Fruit fly (Drosophila melanogaster) whole organism, embryonic: ENCODE results near the gene HP1b.
A peak's percentile ranks its signal among the peaks of the same experiment; 100 is the strongest.

Source experiments
- Adf1 ChIP-seq: fragments of 200-800 bp; sonication (Bioruptor generic); IDR thresholded peaks from 2 replicates; pipeline ENCODE4 v1.3.6; 2022; ENCODE audit warnings: missing biosample characterization, missing genetic modification characterization
- C15 ChIP-seq: fragments of 200-800 bp; sonication (Bioruptor generic); IDR thresholded peaks from 3 replicates; pipeline ENCODE4 v1.3.6; 2022; ENCODE audit warnings: missing biosample characterization, missing genetic modification characterization
- CG10147 ChIP-seq: fragments of 200-800 bp; sonication (Bioruptor generic); optimal IDR thresholded peaks from 2 replicates; lab custom pipeline; 2019; ENCODE audit warnings: missing biosample characterization, mild to moderate bottlenecking, missing genetic modification characterization, moderate library complexity
- CG10267 ChIP-seq: fragments of 200-800 bp; sonication (Bioruptor generic); optimal IDR thresholded peaks from 2 replicates; lab custom pipeline; 2018; ENCODE audit warnings: missing biosample characterization, mild to moderate bottlenecking, missing genetic modification characterization, moderate library complexity
- CG10274 ChIP-seq: fragments of 200-800 bp; sonication (Bioruptor generic); optimal IDR thresholded peaks from 3 replicates; lab custom pipeline; 2017; ENCODE audit warnings: missing biosample characterization, mild to moderate bottlenecking, missing genetic modification characterization
- CG11247 ChIP-seq: fragments of 200-800 bp; sonication (Bioruptor generic); IDR thresholded peaks from 2 replicates; pipeline ENCODE4 v1.3.6; 2022; ENCODE audit warnings: missing biosample characterization, missing genetic modification characterization
- CG12391 ChIP-seq: fragments of 200-800 bp; sonication (Bioruptor generic); optimal IDR thresholded peaks from 3 replicates; lab custom pipeline; 2018; ENCODE audit warnings: missing biosample characterization, mild to moderate bottlenecking, missing genetic modification characterization, moderate library complexity
- CG15269 ChIP-seq: fragments of 200-800 bp; sonication (Bioruptor generic); optimal IDR thresholded peaks from 2 replicates; lab custom pipeline; 2018; ENCODE audit warnings: missing biosample characterization, mild to moderate bottlenecking, missing genetic modification characterization, moderate library complexity
- CG1602 ChIP-seq: fragments of 200-800 bp; sonication (Bioruptor generic); optimal IDR thresholded peaks from 3 replicates; lab custom pipeline; 2016; ENCODE audit warnings: missing biosample characterization, missing genetic modification characterization
- CG17829 ChIP-seq: fragments of 200-800 bp; optimal IDR thresholded peaks from 2 replicates; lab custom pipeline; 2019; ENCODE audit warnings: missing biosample characterization, mild to moderate bottlenecking, missing genetic modification characterization, moderate library complexity
- CG2889 ChIP-seq: fragments of 200-800 bp; sonication (Bioruptor generic); IDR thresholded peaks from 3 replicates; pipeline ENCODE4 v1.3.6; 2022; ENCODE audit warnings: missing biosample characterization, missing genetic modification characterization
- CG30431 ChIP-seq: fragments of 200-800 bp; sonication (Bioruptor generic); optimal IDR thresholded peaks from 2 replicates; lab custom pipeline; 2017; ENCODE audit warnings: missing biosample characterization, missing genetic modification characterization
- CG4617 ChIP-seq: fragments of 200-800 bp; sonication (Bioruptor generic); optimal IDR thresholded peaks from 3 replicates; lab custom pipeline; 2016; ENCODE audit warnings: missing biosample characterization, missing genetic modification characterization, borderline replicate concordance
- CG7745 ChIP-seq: fragments of 200-800 bp; sonication (Bioruptor generic); optimal IDR thresholded peaks from 2 replicates; lab custom pipeline; 2018; ENCODE audit warnings: missing biosample characterization, mild to moderate bottlenecking, missing genetic modification characterization, moderate library complexity
- CG8281 ChIP-seq: fragments of 200-800 bp; sonication (Bioruptor generic); optimal IDR thresholded peaks from 2 replicates; lab custom pipeline; 2018; ENCODE audit warnings: missing biosample characterization, mild to moderate bottlenecking, missing genetic modification characterization, moderate library complexity
- CG8944 ChIP-seq: fragments of 200-800 bp; sonication (Bioruptor generic); optimal IDR thresholded peaks from 3 replicates; lab custom pipeline; 2016; ENCODE audit warnings: missing biosample characterization, missing genetic modification characterization
- CG9437 ChIP-seq: fragments of 200-800 bp; sonication (Bioruptor generic); optimal IDR thresholded peaks from 2 replicates; lab custom pipeline; 2018; ENCODE audit warnings: missing biosample characterization, mild to moderate bottlenecking, missing genetic modification characterization
- Dip2 ChIP-seq: fragments of 200-800 bp; sonication (Bioruptor generic); IDR thresholded peaks from 2 replicates; pipeline ENCODE4 v1.3.6; 2022; ENCODE audit warnings: missing biosample characterization, missing genetic modification characterization
- Ets97D ChIP-seq: fragments of 200-800 bp; sonication (Bioruptor generic); optimal IDR thresholded peaks from 3 replicates; lab custom pipeline; 2016; ENCODE audit warnings: missing biosample characterization, missing genetic modification characterization
- GATAe ChIP-seq: fragments of 200-800 bp; sonication (Bioruptor generic); conservative IDR thresholded peaks from 2 replicates; pipeline ENCODE4 v1.3.6; 2022; ENCODE audit warnings: missing biosample characterization, missing genetic modification characterization
- H2.0 ChIP-seq: fragments of 200-800 bp; sonication (Bioruptor generic); IDR thresholded peaks from 2 replicates; pipeline ENCODE4 v1.3.6; 2022; ENCODE audit warnings: missing biosample characterization, missing genetic modification characterization
- HmgD ChIP-seq: fragments of 200-800 bp; sonication (Bioruptor generic); optimal IDR thresholded peaks from 3 replicates; lab custom pipeline; 2016; ENCODE audit warnings: missing biosample characterization, missing genetic modification characterization
- Hr51 ChIP-seq, 2 experiments: fragments of 200-800 bp; sonication (Bioruptor generic); optimal IDR thresholded peaks; 2 replicates in 1 of 2; 3 replicates in 1 of 2; lab custom pipeline; 2016 to 2018; ENCODE audit warnings: missing biosample characterization in 2 of 2, missing genetic modification characterization in 2 of 2, mild to moderate bottlenecking in 1 of 2, moderate library complexity in 1 of 2
- NK7.1 ChIP-seq: fragments of 200-800 bp; sonication (Bioruptor generic); optimal IDR thresholded peaks from 3 replicates; lab custom pipeline; 2016; ENCODE audit warnings: missing biosample characterization, missing genetic modification characterization
- Neu2 ChIP-seq: fragments of 200-800 bp; sonication (Bioruptor generic); optimal IDR thresholded peaks from 3 replicates; lab custom pipeline; 2016; ENCODE audit warnings: missing biosample characterization, missing genetic modification characterization, borderline replicate concordance
- Nf-YA ChIP-seq: fragments of 200-800 bp; sonication (Bioruptor generic); IDR thresholded peaks from 2 replicates; pipeline ENCODE4 v1.3.6; 2022; ENCODE audit warnings: missing biosample characterization, missing genetic modification characterization
- Pdp1 ChIP-seq, 2 experiments: fragments of 200-800 bp; sonication (Bioruptor generic); optimal IDR thresholded peaks; 3 replicates each; lab custom pipeline; 2016; ENCODE audit warnings: missing biosample characterization in 2 of 2, missing genetic modification characterization in 2 of 2, mild to moderate bottlenecking in 1 of 2, moderate library complexity in 1 of 2
- Rx ChIP-seq: fragments of 200-800 bp; sonication (Bioruptor generic); IDR thresholded peaks from 2 replicates; pipeline ENCODE4 v1.3.6; 2022; ENCODE audit warnings: missing biosample characterization, missing genetic modification characterization
- Scr ChIP-seq: fragments of 200-800 bp; sonication (Bioruptor generic); IDR thresholded peaks from 2 replicates; pipeline ENCODE4 v1.3.6; 2022; ENCODE audit warnings: missing biosample characterization, missing genetic modification characterization; ENCODE audit not compliant: partially characterized antibody
- Side ChIP-seq: fragments of 200-800 bp; sonication (Bioruptor generic); optimal IDR thresholded peaks from 2 replicates; lab custom pipeline; 2016; ENCODE audit warnings: missing biosample characterization, missing genetic modification characterization
- caup ChIP-seq: fragments of 200-800 bp; sonication (Bioruptor generic); optimal IDR thresholded peaks from 3 replicates; lab custom pipeline; 2017; ENCODE audit warnings: missing biosample characterization, mild to moderate bottlenecking, missing genetic modification characterization, moderate library complexity; ENCODE audit not compliant: severe bottlenecking
- corto ChIP-seq: fragments of 200-800 bp; sonication (Bioruptor generic); optimal IDR thresholded peaks from 2 replicates; lab custom pipeline; 2016; ENCODE audit warnings: missing biosample characterization, mild to moderate bottlenecking, missing genetic modification characterization, moderate library complexity
- disco-r ChIP-seq: fragments of 200-800 bp; sonication (Bioruptor generic); optimal IDR thresholded peaks from 2 replicates; lab custom pipeline; 2016; ENCODE audit warnings: missing biosample characterization, missing genetic modification characterization
- hth ChIP-seq: fragments of >200 bp; optimal IDR thresholded peaks from 2 replicates; lab custom pipeline; 2017; ENCODE audit warnings: inconsistent platforms
- ind ChIP-seq: fragments of 200-800 bp; sonication (Bioruptor generic); optimal IDR thresholded peaks from 3 replicates; lab custom pipeline; 2016; ENCODE audit warnings: missing biosample characterization, missing genetic modification characterization
- insv ChIP-seq, 2 experiments: fragments of 200-800 bp; sonication (Bioruptor generic); optimal IDR thresholded peaks; 3 replicates each; lab custom pipeline; 2016 to 2018; ENCODE audit warnings: missing biosample characterization in 2 of 2, missing genetic modification characterization in 2 of 2
- inv ChIP-seq: fragments of 200-800 bp; sonication (Bioruptor generic); IDR thresholded peaks from 2 replicates; pipeline ENCODE4 v1.3.6; 2022; ENCODE audit warnings: missing biosample characterization, missing genetic modification characterization; ENCODE audit not compliant: partially characterized antibody
- jumu ChIP-seq: fragments of 200-800 bp; sonication (Bioruptor generic); optimal IDR thresholded peaks from 3 replicates; lab custom pipeline; 2016; ENCODE audit warnings: missing biosample characterization, missing genetic modification characterization
- lab ChIP-seq: fragments of 200-800 bp; sonication (Bioruptor generic); optimal IDR thresholded peaks from 3 replicates; lab custom pipeline; 2017; ENCODE audit warnings: missing biosample characterization, missing genetic modification characterization, mild to moderate bottlenecking, moderate library complexity, missing genetic modification reagents
- lbe ChIP-seq: fragments of 200-800 bp; sonication (Bioruptor generic); optimal IDR thresholded peaks from 2 replicates; lab custom pipeline; 2016; ENCODE audit warnings: missing biosample characterization, mild to moderate bottlenecking, missing genetic modification characterization
- mld ChIP-seq: fragments of 200-800 bp; sonication (Bioruptor generic); IDR thresholded peaks from 3 replicates; pipeline ENCODE4 v1.3.6; 2022; ENCODE audit warnings: missing biosample characterization, missing genetic modification characterization; ENCODE audit not compliant: partially characterized antibody
- nau ChIP-seq: fragments of 200-800 bp; sonication (Bioruptor generic); optimal IDR thresholded peaks from 3 replicates; lab custom pipeline; 2017; ENCODE audit warnings: missing biosample characterization, mild to moderate bottlenecking, missing genetic modification characterization, missing genetic modification reagents
- p53 ChIP-seq: fragments of 200-800 bp; sonication (Bioruptor generic); optimal IDR thresholded peaks from 2 replicates; lab custom pipeline; 2016; ENCODE audit warnings: missing biosample characterization, missing genetic modification characterization
- peb ChIP-seq: fragments of 200-800 bp; sonication (Bioruptor generic); IDR thresholded peaks from 2 replicates; pipeline ENCODE4 v1.3.6; 2022; ENCODE audit warnings: missing biosample characterization, missing genetic modification characterization
- prd ChIP-seq, 3 experiments: fragments of >200 bp in 2 of 3; fragments of 200-800 bp in 1 of 3; sonication (Bioruptor generic) in 1 of 3; optimal IDR thresholded peaks in 2 of 3; IDR thresholded peaks in 1 of 3; 2 replicates in 2 of 3; 3 replicates in 1 of 3; pipeline versions ENCODE4 v1.3.6 to Lab custom; 2017 to 2022; ENCODE audit warnings: missing biosample characterization in 1 of 3, missing genetic modification characterization in 1 of 3
- salm ChIP-seq: fragments of 200-800 bp; sonication (Bioruptor generic); optimal IDR thresholded peaks from 2 replicates; lab custom pipeline; 2018; ENCODE audit warnings: missing biosample characterization, mild to moderate bottlenecking, missing genetic modification characterization
- tna ChIP-seq: fragments of 200-800 bp; sonication (Bioruptor generic); IDR thresholded peaks from 2 replicates; pipeline ENCODE4 v1.3.6; 2022; ENCODE audit warnings: missing biosample characterization, missing genetic modification characterization; ENCODE audit not compliant: partially characterized antibody
- wek ChIP-seq: fragments of 200-800 bp; sonication (Bioruptor generic); optimal IDR thresholded peaks from 3 replicates; lab custom pipeline; 2018; ENCODE audit warnings: missing biosample characterization, mild to moderate bottlenecking, missing genetic modification characterization, moderate library complexity

The HP1b gene

dm6 chrX:9047725-9048384 is 33.0 kb upstream of the HP1b start (continued):
- TF ChIP-seq CG8281 (tag; lab: Kevin White, UChicago) = peak; percentile 48
- TF ChIP-seq NK7.1 (GFP tag; lab: Kevin White, UChicago) = no peak
- TF ChIP-seq CG4617 (GFP tag; lab: Kevin White, UChicago) = no peak
- no peak for TF ChIP-seq CG7745 (tag; lab: Kevin White, UChicago)
- TF ChIP-seq CG9437 = peak; percentile 59
- peak; percentile 34 for TF ChIP-seq ind (GFP tag; lab: Kevin White, UChicago)
- no peak for TF ChIP-seq p53
- TF ChIP-seq tna (GFP tag; lab: Robert Waterston, UW) = no peak
- TF ChIP-seq GATAe = no peak
- TF ChIP-seq CG1602 = peak; percentile 67
- TF ChIP-seq Dip2 (GFP tag; lab: Robert Waterston, UW) = no peak
- no peak for TF ChIP-seq CG8944 (GFP tag; lab: Kevin White, UChicago)
- TF ChIP-seq corto (GFP tag; lab: Kevin White, UChicago) = no peak
- TF ChIP-seq H2.0 (GFP tag; lab: Robert Waterston, UW) = 0 out of 2 replicates have a peak, but pooled peaks have one; percentile 5
- TF ChIP-seq Nf-YA (GFP tag; lab: Robert Waterston, UW) = no peak
- no peak for TF ChIP-seq disco-r
- TF ChIP-seq HmgD = no peak
- no peak for TF ChIP-seq Rx (GFP tag; lab: Robert Waterston, UW)
- TF ChIP-seq insv (GFP tag; optimal IDR thresholded peaks at IDR 0.05; lab: Kevin White, UChicago) = no peak
- no peak for TF ChIP-seq wek (GFP tag; lab: Kevin White, UChicago)
- peak; percentile 76 for TF ChIP-seq Adf1
- TF ChIP-seq salm = peak; percentile 70
- no peak for TF ChIP-seq caup (GFP tag; lab: Kevin White, UChicago)
- TF ChIP-seq hth (lab: Kevin White, UChicago) = no peak
- TF ChIP-seq CG10147 = peak; percentile 5
- no peak for TF ChIP-seq jumu (GFP tag; lab: Kevin White, UChicago)
- peak; percentile 82 for TF ChIP-seq CG12391 (tag; lab: Kevin White, UChicago)
- TF ChIP-seq CG11247 (GFP tag; lab: Robert Waterston, UW) = no peak
- no peak for TF ChIP-seq Side (GFP tag; lab: Kevin White, UChicago)
- TF ChIP-seq prd (optimal IDR thresholded peaks at IDR 0.05; lab: Kevin White, UChicago) = no peak
- TF ChIP-seq prd (GFP tag; IDR thresholded peaks at IDR 0.05; lab: Robert Waterston, UW) = peak; percentile 59; the same call in 2 of the 3 replicates
- TF ChIP-seq lab (GFP tag; lab: Kevin White, UChicago) = peak; percentile 42
- TF ChIP-seq mld (GFP tag; lab: Robert Waterston, UW) = no peak
- TF ChIP-seq CG10274 = no peak
- TF ChIP-seq nau (GFP tag; lab: Kevin White, UChicago) = no peak
- no peak for TF ChIP-seq Scr (GFP tag; lab: Robert Waterston, UW)
- no peak for TF ChIP-seq Ets97D
- peak; percentile 66 for TF ChIP-seq CG15269
- peak in 1 of 2 experiments; percentile 28 for TF ChIP-seq Pdp1 (GFP tag; optimal IDR thresholded peaks at IDR 0.05; lab: Kevin White, UChicago)
- no peak for TF ChIP-seq CG2889
- TF ChIP-seq inv (GFP tag; lab: Robert Waterston, UW) = no peak
- TF ChIP-seq CG10267 (tag; lab: Kevin White, UChicago) = peak; percentile 81
- TF ChIP-seq C15 (GFP tag; lab: Robert Waterston, UW) = no peak
- TF ChIP-seq peb = 0 out of 2 replicates have a peak, but pooled peaks have one; percentile 15
- no peak for TF ChIP-seq lbe (GFP tag; lab: Kevin White, UChicago)
- no peak for TF ChIP-seq Neu2 (GFP tag; lab: Kevin White, UChicago)
- TF ChIP-seq CG17829 (tag; lab: Kevin White, UChicago) = peak; percentile 90
- peak in 1 of 2 experiments; percentile 80 for TF ChIP-seq Hr51 (GFP tag; optimal IDR thresholded peaks at IDR 0.05; lab: Kevin White, UChicago)
- TF ChIP-seq CG30431 (GFP tag; lab: Kevin White, UChicago) = no peak
